Worm (Caenorhabditis elegans) whole organism, mixed stage, embryonic: ENCODE results near the gene ugt-51.

Source experiments
- ceh-39 ChIP-seq: fragments of 150-350 bp; optimal IDR thresholded peaks from 2 replicates; lab custom pipeline; 2014; ENCODE audit warnings: missing biosample characterization, missing genetic modification characterization
- ceh-43 ChIP-seq: fragments of 200-800 bp; sonication (Bioruptor generic); optimal IDR thresholded peaks from 2 replicates; lab custom pipeline; 2018; ENCODE audit warnings: mild to moderate bottlenecking, missing genetic modification characterization, moderate library complexity, missing compliant biosample characterization
- ces-1 ChIP-seq: fragments of 150-350 bp; optimal IDR thresholded peaks from 2 replicates; lab custom pipeline; 2014; ENCODE audit warnings: missing biosample characterization, missing genetic modification reagents, missing genetic modification characterization
- elt-3 ChIP-seq: fragments of 150-350 bp; optimal IDR thresholded peaks from 2 replicates; lab custom pipeline; 2014; ENCODE audit warnings: missing biosample characterization, missing genetic modification characterization
- ham-2 ChIP-seq: fragments of 200-800 bp; sonication (Bioruptor generic); optimal IDR thresholded peaks from 2 replicates; lab custom pipeline; 2018; ENCODE audit warnings: mild to moderate bottlenecking, missing genetic modification characterization, missing compliant biosample characterization
- lin-13 ChIP-seq: fragments of 150-350 bp; optimal IDR thresholded peaks from 2 replicates; lab custom pipeline; 2014; ENCODE audit warnings: missing biosample characterization, missing genetic modification characterization
- mab-5 ChIP-seq: fragments of 150-350 bp; optimal IDR thresholded peaks from 2 replicates; lab custom pipeline; 2014; ENCODE audit warnings: missing biosample characterization, missing genetic modification characterization
- mep-1 ChIP-seq: fragments of 150-350 bp; optimal IDR thresholded peaks from 2 replicates; lab custom pipeline; 2017; ENCODE audit warnings: missing biosample characterization, missing genetic modification reagents, missing genetic modification characterization, inconsistent platforms
- nhr-76 ChIP-seq: sonication (generic microtip); optimal IDR thresholded peaks from 2 replicates; lab custom pipeline; 2017; ENCODE audit warnings: missing biosample characterization, missing genetic modification characterization
- snpc-4 ChIP-seq: fragments of 150-350 bp; optimal IDR thresholded peaks from 2 replicates; lab custom pipeline; 2014; ENCODE audit warnings: missing biosample characterization, missing genetic modification characterization
- unc-39 ChIP-seq: fragments of 150-350 bp; optimal IDR thresholded peaks from 2 replicates; lab custom pipeline; 2014; ENCODE audit warnings: missing biosample characterization, missing genetic modification characterization
- unc-62 ChIP-seq: fragments of 150-350 bp; optimal IDR thresholded peaks from 2 replicates; lab custom pipeline; 2014; ENCODE audit warnings: missing biosample characterization, missing genetic modification reagents, missing genetic modification characterization
- ztf-11 ChIP-seq: fragments of 150-350 bp; optimal IDR thresholded peaks from 2 replicates; lab custom pipeline; 2014; ENCODE audit warnings: missing biosample characterization, missing genetic modification characterization

ce11 chrV:5132441-5132840 lies 44.7 kb downstream of the ugt-51 start, which contains the start of gene F14F9.4:
- TF ChIP-seq ztf-11 (tag; lab: Kevin White, UChicago) (no peak), ces-1 (GFP tag; lab: Kevin White, UChicago) (no peak), mab-5 (tag; lab: Kevin White, UChicago) (no peak), snpc-4 (tag; lab: Kevin White, UChicago) (no peak), elt-3 (tag; lab: Kevin White, UChicago) (no peak), lin-13 (tag; lab: Kevin White, UChicago) (no peak), mep-1 (tag; lab: Kevin White, UChicago) (no peak), ceh-39 (no peak), ceh-43 (GFP tag; lab: Kevin White, UChicago) (no peak), nhr-76 (tag; lab: Kevin White, UChicago) (no peak), unc-62 (GFP tag; lab: Kevin White, UChicago) (no peak), ham-2 (GFP tag; lab: Kevin White, UChicago) (no peak), unc-39 (tag; lab: Kevin White, UChicago) (no peak)
